Fruit fly (Drosophila melanogaster) whole organism, embryonic: ENCODE measurements around the gene CG4896.

Experiments used
- Abd-B ChIP-seq: fragments of 200-800 bp; sonication (Bioruptor generic); optimal IDR thresholded peaks from 2 replicates; lab custom pipeline; 2018; ENCODE audit warnings: missing biosample characterization, mild to moderate bottlenecking, missing genetic modification characterization, moderate library complexity
- Ada2b ChIP-seq: fragments of 200-800 bp; sonication (Bioruptor generic); IDR thresholded peaks from 2 replicates; pipeline ENCODE4 v1.3.6; 2022; ENCODE audit warnings: missing biosample characterization, missing genetic modification characterization
- BtbVII ChIP-seq: fragments of 200-800 bp; sonication (Bioruptor generic); optimal IDR thresholded peaks from 3 replicates; lab custom pipeline; 2017; ENCODE audit warnings: missing biosample characterization, mild to moderate bottlenecking, missing genetic modification characterization
- CG10979 ChIP-seq: fragments of 200-800 bp; sonication (Bioruptor generic); optimal IDR thresholded peaks from 2 replicates; lab custom pipeline; 2018; ENCODE audit warnings: missing biosample characterization, mild to moderate bottlenecking, missing genetic modification characterization, moderate library complexity
- CG11085 ChIP-seq: fragments of 200-800 bp; sonication (Bioruptor generic); IDR thresholded peaks from 2 replicates; pipeline ENCODE4 v1.3.6; 2022; ENCODE audit warnings: missing biosample characterization, missing genetic modification characterization
- CG12236 ChIP-seq: fragments of 200-800 bp; sonication (Bioruptor generic); optimal IDR thresholded peaks from 2 replicates; lab custom pipeline; 2016; ENCODE audit warnings: missing biosample characterization, missing genetic modification characterization
- CG1233 ChIP-seq: fragments of 200-800 bp; sonication (Bioruptor generic); optimal IDR thresholded peaks from 4 replicates; lab custom pipeline; 2018; ENCODE audit warnings: missing biosample characterization, mild to moderate bottlenecking, missing genetic modification characterization
- CG13296 ChIP-seq: fragments of 200-800 bp; sonication (Bioruptor generic); optimal IDR thresholded peaks from 3 replicates; lab custom pipeline; 2018; ENCODE audit warnings: missing biosample characterization, mild to moderate bottlenecking, missing genetic modification characterization
- CG13894 ChIP-seq: fragments of 200-800 bp; sonication (Bioruptor generic); optimal IDR thresholded peaks from 3 replicates; lab custom pipeline; 2018; ENCODE audit warnings: missing biosample characterization, mild to moderate bottlenecking, missing genetic modification characterization, moderate library complexity
- CG14441 ChIP-seq: fragments of 200-800 bp; sonication (Bioruptor generic); IDR thresholded peaks from 2 replicates; pipeline ENCODE4 v1.3.6; 2022; ENCODE audit warnings: missing biosample characterization, missing genetic modification characterization
- CG15479 ChIP-seq: fragments of 200-800 bp; sonication (Bioruptor generic); optimal IDR thresholded peaks from 3 replicates; lab custom pipeline; 2019; ENCODE audit warnings: missing biosample characterization, mild to moderate bottlenecking, missing genetic modification characterization, moderate library complexity
- CG17612 ChIP-seq: fragments of 200-800 bp; sonication (Bioruptor generic); IDR thresholded peaks from 2 replicates; pipeline ENCODE4 v1.3.6; 2022; ENCODE audit warnings: missing biosample characterization, missing genetic modification characterization
- CG17829 ChIP-seq: fragments of 200-800 bp; optimal IDR thresholded peaks from 2 replicates; lab custom pipeline; 2019; ENCODE audit warnings: missing biosample characterization, mild to moderate bottlenecking, missing genetic modification characterization, moderate library complexity
- CG2120 ChIP-seq: fragments of 200-800 bp; sonication (Bioruptor generic); optimal IDR thresholded peaks from 3 replicates; lab custom pipeline; 2016; ENCODE audit warnings: missing biosample characterization, missing genetic modification characterization
- CG2678 ChIP-seq: fragments of 200-800 bp; sonication (Bioruptor generic); optimal IDR thresholded peaks from 3 replicates; lab custom pipeline; 2019; ENCODE audit warnings: missing biosample characterization, mild to moderate bottlenecking, missing genetic modification characterization, moderate library complexity
- CG30020 ChIP-seq: fragments of 200-800 bp; optimal IDR thresholded peaks from 2 replicates; lab custom pipeline; 2019; ENCODE audit warnings: missing biosample characterization, mild to moderate bottlenecking, missing genetic modification characterization, moderate library complexity
- CG33557 ChIP-seq: fragments of 200-800 bp; sonication (Bioruptor generic); optimal IDR thresholded peaks from 2 replicates; lab custom pipeline; 2019; ENCODE audit warnings: missing biosample characterization, mild to moderate bottlenecking, missing genetic modification characterization, moderate library complexity
- CG3407 ChIP-seq: fragments of 200-800 bp; sonication (Bioruptor generic); optimal IDR thresholded peaks from 2 replicates; lab custom pipeline; 2018; ENCODE audit warnings: missing biosample characterization, mild to moderate bottlenecking, missing genetic modification characterization
- CG8290 ChIP-seq, 3 experiments: fragments of 200-800 bp; sonication (Bioruptor generic); optimal IDR thresholded peaks; 2 replicates each; lab custom pipeline; 2016 to 2019; ENCODE audit warnings: missing biosample characterization in 3 of 3, missing genetic modification characterization in 3 of 3, mild to moderate bottlenecking in 2 of 3, moderate library complexity in 1 of 3
- CG8359 ChIP-seq: fragments of 200-800 bp; sonication (Bioruptor generic); optimal IDR thresholded peaks from 2 replicates; lab custom pipeline; 2017; ENCODE audit warnings: missing biosample characterization, mild to moderate bottlenecking, missing genetic modification characterization, borderline replicate concordance
- Chrac-16 ChIP-seq: fragments of 200-800 bp; sonication (Bioruptor generic); optimal IDR thresholded peaks from 3 replicates; lab custom pipeline; 2016; ENCODE audit warnings: missing biosample characterization, missing genetic modification characterization
- D19A ChIP-seq: fragments of 200-800 bp; optimal IDR thresholded peaks from 3 replicates; lab custom pipeline; 2019; ENCODE audit warnings: missing biosample characterization, mild to moderate bottlenecking, missing genetic modification characterization, moderate library complexity
- Dll ChIP-seq: fragments of 200-800 bp; sonication (Bioruptor generic); IDR thresholded peaks from 4 replicates; pipeline ENCODE4 v1.3.6; 2022; ENCODE audit warnings: missing biosample characterization, missing genetic modification characterization; ENCODE audit not compliant: partially characterized antibody
- E2f2 ChIP-seq: fragments of 200-800 bp; sonication (Bioruptor generic); IDR thresholded peaks from 2 replicates; pipeline ENCODE4 v1.3.6; 2022; ENCODE audit warnings: missing biosample characterization, missing genetic modification characterization
- Fer2 ChIP-seq: fragments of 200-800 bp; sonication (Bioruptor generic); optimal IDR thresholded peaks from 2 replicates; lab custom pipeline; 2018; ENCODE audit warnings: missing biosample characterization, mild to moderate bottlenecking, missing genetic modification characterization, moderate library complexity
- HLH54F ChIP-seq: fragments of 200-800 bp; sonication (Bioruptor generic); optimal IDR thresholded peaks from 3 replicates; lab custom pipeline; 2016; ENCODE audit warnings: missing biosample characterization, missing genetic modification characterization
- Hmr ChIP-seq: fragments of 200-800 bp; sonication (Bioruptor generic); optimal IDR thresholded peaks from 3 replicates; lab custom pipeline; 2017; ENCODE audit warnings: mild to moderate bottlenecking, missing biosample characterization, missing genetic modification reagents, missing genetic modification characterization
- Hmx ChIP-seq: fragments of 200-800 bp; sonication (Bioruptor generic); optimal IDR thresholded peaks from 2 replicates; lab custom pipeline; 2016; ENCODE audit warnings: missing biosample characterization, missing genetic modification characterization
- Hr51 ChIP-seq, 2 experiments: fragments of 200-800 bp; sonication (Bioruptor generic); optimal IDR thresholded peaks; 2 replicates in 1 of 2; 3 replicates in 1 of 2; lab custom pipeline; 2016 to 2018; ENCODE audit warnings: missing biosample characterization in 2 of 2, missing genetic modification characterization in 2 of 2, mild to moderate bottlenecking in 1 of 2, moderate library complexity in 1 of 2
- Oaz ChIP-seq: fragments of 200-800 bp; sonication (Bioruptor generic); IDR thresholded peaks from 2 replicates; pipeline ENCODE4 v1.3.6; 2022; ENCODE audit warnings: missing biosample characterization, missing genetic modification characterization
- TFAM ChIP-seq: fragments of 200-800 bp; sonication (Bioruptor generic); optimal IDR thresholded peaks from 2 replicates; lab custom pipeline; 2017; ENCODE audit warnings: missing biosample characterization, missing genetic modification characterization, inconsistent platforms
- ap ChIP-seq: fragments of 200-800 bp; sonication (Bioruptor generic); IDR thresholded peaks from 2 replicates; pipeline ENCODE4 v1.3.6; 2022; ENCODE audit warnings: missing biosample characterization, missing genetic modification characterization
- cad ChIP-seq: fragments of >200 bp; optimal IDR thresholded peaks from 2 replicates; lab custom pipeline; 2017; ENCODE audit warnings: missing biosample characterization, missing genetic modification characterization
- chm ChIP-seq: fragments of 200-800 bp; sonication (Bioruptor generic); IDR thresholded peaks from 2 replicates; pipeline ENCODE4 v1.3.6; 2022; ENCODE audit warnings: missing biosample characterization, missing genetic modification characterization
- danr ChIP-seq: fragments of 200-800 bp; sonication (Bioruptor generic); IDR thresholded peaks from 2 replicates; pipeline ENCODE4 v1.3.6; 2022; ENCODE audit warnings: missing biosample characterization, missing genetic modification characterization
- esg ChIP-seq: fragments of 200-800 bp; sonication (Bioruptor generic); conservative IDR thresholded peaks from 2 replicates; pipeline ENCODE4 v1.3.6; 2022; ENCODE audit warnings: missing biosample characterization, missing genetic modification characterization
- eyg ChIP-seq: fragments of 200-800 bp; sonication (Bioruptor generic); optimal IDR thresholded peaks from 3 replicates; lab custom pipeline; 2016; ENCODE audit warnings: missing biosample characterization, missing genetic modification characterization
- fd3F ChIP-seq: fragments of 200-800 bp; sonication (Bioruptor generic); optimal IDR thresholded peaks from 2 replicates; lab custom pipeline; 2018; ENCODE audit warnings: missing biosample characterization, mild to moderate bottlenecking, missing genetic modification characterization, moderate library complexity
- gsb ChIP-seq: fragments of 200-800 bp; sonication (Bioruptor generic); IDR thresholded peaks from 2 replicates; pipeline ENCODE4 v1.3.6; 2022; ENCODE audit warnings: missing biosample characterization, missing genetic modification characterization
- ham ChIP-seq: fragments of 200-800 bp; sonication (Bioruptor generic); IDR thresholded peaks from 2 replicates; pipeline ENCODE4 v1.3.6; 2022; ENCODE audit warnings: missing biosample characterization, missing genetic modification characterization
- hbn ChIP-seq: fragments of 200-800 bp; sonication (Bioruptor generic); IDR thresholded peaks from 2 replicates; pipeline ENCODE4 v1.3.6; 2022; ENCODE audit warnings: missing biosample characterization, missing genetic modification characterization; ENCODE audit not compliant: partially characterized antibody
- insv ChIP-seq, 2 experiments: fragments of 200-800 bp; sonication (Bioruptor generic); optimal IDR thresholded peaks; 3 replicates each; lab custom pipeline; 2016 to 2018; ENCODE audit warnings: missing biosample characterization in 2 of 2, missing genetic modification characterization in 2 of 2
- knrl ChIP-seq: fragments of 200-800 bp; sonication (Bioruptor generic); IDR thresholded peaks from 3 replicates; pipeline ENCODE4 v1.3.6; 2022; ENCODE audit warnings: missing biosample characterization, missing genetic modification characterization; ENCODE audit not compliant: partially characterized antibody
- mld ChIP-seq: fragments of 200-800 bp; sonication (Bioruptor generic); IDR thresholded peaks from 3 replicates; pipeline ENCODE4 v1.3.6; 2022; ENCODE audit warnings: missing biosample characterization, missing genetic modification characterization; ENCODE audit not compliant: partially characterized antibody
- nmo ChIP-seq: fragments of 200-800 bp; sonication (Bioruptor generic); optimal IDR thresholded peaks from 2 replicates; lab custom pipeline; 2018; ENCODE audit warnings: missing biosample characterization, mild to moderate bottlenecking, missing genetic modification characterization, moderate library complexity
- peb ChIP-seq: fragments of 200-800 bp; sonication (Bioruptor generic); IDR thresholded peaks from 2 replicates; pipeline ENCODE4 v1.3.6; 2022; ENCODE audit warnings: missing biosample characterization, missing genetic modification characterization
- prd ChIP-seq, 3 experiments: fragments of >200 bp in 2 of 3; fragments of 200-800 bp in 1 of 3; sonication (Bioruptor generic) in 1 of 3; optimal IDR thresholded peaks in 2 of 3; IDR thresholded peaks in 1 of 3; 2 replicates in 2 of 3; 3 replicates in 1 of 3; pipeline versions ENCODE4 v1.3.6 to Lab custom; 2017 to 2022; ENCODE audit warnings: missing biosample characterization in 1 of 3, missing genetic modification characterization in 1 of 3
- slp2 ChIP-seq: fragments of 200-800 bp; sonication (Bioruptor generic); optimal IDR thresholded peaks from 2 replicates; lab custom pipeline; 2016; ENCODE audit warnings: missing biosample characterization, missing genetic modification characterization
- tna ChIP-seq: fragments of 200-800 bp; sonication (Bioruptor generic); IDR thresholded peaks from 2 replicates; pipeline ENCODE4 v1.3.6; 2022; ENCODE audit warnings: missing biosample characterization, missing genetic modification characterization; ENCODE audit not compliant: partially characterized antibody

CG4896 gene

dm6 chr2L:1150554-1150953 is 26.9 kb upstream of the CG4896 start, which contains the start of the genes Tfb4 and Vps29 (continued):
- TF ChIP-seq CG13894 (tag; lab: Kevin White, UChicago): no peak
- no peak for TF ChIP-seq Fer2 (tag; lab: Kevin White, UChicago)
- TF ChIP-seq insv (GFP tag; optimal IDR thresholded peaks at IDR 0.05; lab: Kevin White, UChicago): no peak
- peak; percentile 60 for TF ChIP-seq CG17829 (tag; lab: Kevin White, UChicago)
- TF ChIP-seq CG14441 (GFP tag; lab: Robert Waterston, UW): no peak; the same call in 1 of the 2 replicates
- peak; percentile 96 for TF ChIP-seq mld (GFP tag; lab: Robert Waterston, UW)
- TF ChIP-seq CG15479: no peak
- no peak for TF ChIP-seq Oaz (GFP tag; lab: Robert Waterston, UW)
- no peak for TF ChIP-seq danr (GFP tag; lab: Robert Waterston, UW)
- TF ChIP-seq gsb (GFP tag; lab: Robert Waterston, UW): no peak
- peak; percentile 96 for TF ChIP-seq tna (GFP tag; lab: Robert Waterston, UW)
- TF ChIP-seq CG2678: no peak
- TF ChIP-seq CG12236: no peak
- TF ChIP-seq E2f2 (GFP tag; lab: Robert Waterston, UW): peak; percentile 76
- peak; percentile 35 for TF ChIP-seq CG10979 (tag; lab: Kevin White, UChicago)
- TF ChIP-seq CG3407: no peak
- peak; percentile 47; the same call in 1 of the 2 replicates for TF ChIP-seq Ada2b (GFP tag; lab: Robert Waterston, UW)
- no peak for TF ChIP-seq CG30020 (tag; lab: Kevin White, UChicago)
- peak; percentile 71; the same call in 2 of the 3 replicates for TF ChIP-seq knrl (GFP tag; lab: Robert Waterston, UW)
- TF ChIP-seq CG13296 (GFP tag; lab: Kevin White, UChicago): no peak
- no peak for TF ChIP-seq fd3F (GFP tag; lab: Kevin White, UChicago)
- peak; percentile 84 for TF ChIP-seq Dll (GFP tag; lab: Robert Waterston, UW)
- TF ChIP-seq Chrac-16 (GFP tag; lab: Kevin White, UChicago): peak; percentile 49
- TF ChIP-seq CG8359: no peak
- TF ChIP-seq CG2120 (GFP tag; lab: Kevin White, UChicago): peak; percentile 81
- no peak for TF ChIP-seq peb (GFP tag; lab: Robert Waterston, UW)
- TF ChIP-seq cad (GFP tag; lab: Kevin White, UChicago): no peak
- no peak for TF ChIP-seq CG8290 (GFP tag; optimal IDR thresholded peaks at IDR 0.05; lab: Kevin White, UChicago)
- no peak for TF ChIP-seq CG8290 (tag; optimal IDR thresholded peaks at IDR 0.05; lab: Kevin White, UChicago)
- no peak for TF ChIP-seq Abd-B
- TF ChIP-seq TFAM (GFP tag; lab: Kevin White, UChicago): no peak
- TF ChIP-seq esg (GFP tag; lab: Robert Waterston, UW): no peak
- no peak for TF ChIP-seq CG33557
- TF ChIP-seq nmo (GFP tag; lab: Kevin White, UChicago): peak; percentile 3
- TF ChIP-seq ham (GFP tag; lab: Robert Waterston, UW): no peak
- no peak for TF ChIP-seq Hr51 (GFP tag; optimal IDR thresholded peaks at IDR 0.05; lab: Kevin White, UChicago)
- TF ChIP-seq hbn (GFP tag; lab: Robert Waterston, UW): peak; percentile 89
- TF ChIP-seq eyg (GFP tag; lab: Kevin White, UChicago): no peak
- TF ChIP-seq HLH54F: peak; percentile 69
- TF ChIP-seq BtbVII (GFP tag; lab: Kevin White, UChicago): no peak
- no peak for TF ChIP-seq slp2 (GFP tag; lab: Kevin White, UChicago)
- TF ChIP-seq CG17612 (GFP tag; lab: Robert Waterston, UW): no peak
- peak; percentile 30; the same call in 1 of the 2 replicates for TF ChIP-seq chm (GFP tag; lab: Robert Waterston, UW)
- TF ChIP-seq Hmx: no peak
- no peak for TF ChIP-seq D19A (tag; lab: Kevin White, UChicago)
- TF ChIP-seq Hmr (GFP tag; lab: Kevin White, UChicago): no peak
- peak; percentile 46; the same call in 1 of the 2 replicates for TF ChIP-seq CG11085 (GFP tag; lab: Robert Waterston, UW)
- no peak for TF ChIP-seq CG1233 (GFP tag; lab: Kevin White, UChicago)
- no peak for TF ChIP-seq prd (optimal IDR thresholded peaks at IDR 0.05; lab: Kevin White, UChicago)
- TF ChIP-seq prd (GFP tag; IDR thresholded peaks at IDR 0.05; lab: Robert Waterston, UW): peak; percentile 31; the same call in 1 of the 3 replicates
- no peak for TF ChIP-seq ap (GFP tag; lab: Robert Waterston, UW)
